Worm (Caenorhabditis elegans): Measurements from ENCODE around the gene C09G4.4.

Gene C09G4.4

DNA sequence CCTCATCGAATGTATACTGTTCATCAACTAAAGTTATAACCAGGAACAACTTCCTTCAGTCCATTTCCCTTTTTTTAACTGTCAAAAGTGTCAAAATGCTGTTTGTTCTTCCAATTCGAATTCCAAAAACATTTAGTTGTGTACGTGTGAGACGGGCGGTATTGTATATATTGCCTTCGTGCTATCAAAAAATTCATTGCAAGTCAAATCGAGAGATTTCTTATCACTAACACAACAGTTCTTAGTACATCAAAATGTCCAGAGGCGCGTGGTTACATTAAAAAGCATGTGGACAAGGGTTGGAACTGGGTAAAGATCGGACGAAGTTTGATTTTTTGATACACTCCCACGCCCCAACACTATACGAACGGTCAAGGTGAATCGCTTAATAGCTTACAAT, 15.6 kb downstream of the C09G4.4 start:
- TF ChIP-seq mdl-1 (tag; optimal IDR thresholded peaks at IDR 0.05), result peak; percentile 51 to 70
- TF ChIP-seq F13H6.1 (tag; optimal IDR thresholded peaks at IDR 0.05), result peak; percentile 26
- peak; percentile 97 for TF ChIP-seq sma-9 (GFP tag; optimal IDR thresholded peaks at IDR 0.05)
- TF ChIP-seq sma-9 (tag; optimal IDR thresholded peaks at IDR 0.05), result no peak
- TF ChIP-seq nhr-129 (tag; optimal IDR thresholded peaks at IDR 0.05), result peak; percentile 41
- peak; percentile 38 for TF ChIP-seq gmeb-1 (tag; optimal IDR thresholded peaks at IDR 0.05)
- no peak for TF ChIP-seq snpc-4 (tag; optimal IDR thresholded peaks at IDR 0.05)
- TF ChIP-seq ztf-11 (tag; optimal IDR thresholded peaks at IDR 0.05), result no peak
- peak; percentile 66 for TF ChIP-seq crh-2 (tag; optimal IDR thresholded peaks at IDR 0.05)
- no peak for TF ChIP-seq lin-13 (GFP tag; optimal IDR thresholded peaks at IDR 0.05)
- TF ChIP-seq sma-3 (GFP tag; optimal IDR thresholded peaks at IDR 0.05), result peak; percentile 78
- TF ChIP-seq nhr-237 (tag; optimal IDR thresholded peaks at IDR 0.05), result no peak
- peak; percentile 73 for TF ChIP-seq fos-1 (tag; optimal IDR thresholded peaks at IDR 0.05)
- peak; percentile 58 for TF ChIP-seq nhr-25 (tag; optimal IDR thresholded peaks at IDR 0.05)
- peak; percentile 72 for TF ChIP-seq nhr-21 (tag; optimal IDR thresholded peaks at IDR 0.05)

DNA sequence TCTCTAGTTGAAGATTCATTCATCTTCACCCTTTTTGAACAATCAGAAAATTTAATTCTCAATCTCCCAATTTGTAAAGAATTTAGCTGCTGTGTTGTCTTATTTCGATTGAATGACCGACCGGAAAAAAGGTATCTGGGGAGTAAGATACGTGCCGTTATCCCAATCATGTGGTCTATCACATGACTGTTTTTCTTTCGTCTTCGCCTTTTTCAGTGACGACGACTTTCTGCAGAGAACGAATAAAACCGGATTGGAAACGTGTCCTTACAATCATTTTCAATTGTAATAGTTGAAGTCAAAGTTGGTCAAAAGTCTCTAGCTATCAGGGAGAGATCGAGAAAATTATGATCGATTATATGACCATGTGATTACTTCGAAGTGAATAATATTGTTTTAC, 16.3 kb downstream of the C09G4.4 start:
- TF ChIP-seq crh-2 (tag; optimal IDR thresholded peaks at IDR 0.05) (peak; percentile 71), ama-1 (optimal IDR thresholded peaks at IDR 0.05) (peak; percentile 44), lin-13 (GFP tag; optimal IDR thresholded peaks at IDR 0.05) (no peak), unc-62 (GFP tag; optimal IDR thresholded peaks at IDR 0.05) (no peak), ztf-1 (GFP tag; conservative IDR thresholded peaks at IDR 0.05) (no peak), fos-1 (tag; optimal IDR thresholded peaks at IDR 0.05) (peak; percentile 11), blmp-1 (tag; optimal IDR thresholded peaks at IDR 0.05; ENCODE audit: insufficient read depth) (peak; percentile 73), sem-4 (tag; optimal IDR thresholded peaks at IDR 0.05) (peak; percentile 50), egl-27 (tag; optimal IDR thresholded peaks at IDR 0.05) (peak; percentile 66), sma-9 (GFP tag; optimal IDR thresholded peaks at IDR 0.05) (peak; percentile 96), sma-9 (tag; optimal IDR thresholded peaks at IDR 0.05) (no peak), mab-5 (tag; optimal IDR thresholded peaks at IDR 0.05) (no peak), ceh-16 (tag; optimal IDR thresholded peaks at IDR 0.05) (no peak), nhr-25 (tag; optimal IDR thresholded peaks at IDR 0.05) (peak; percentile 95), F13H6.1 (tag; optimal IDR thresholded peaks at IDR 0.05) (peak; percentile 41), mdl-1 (tag; optimal IDR thresholded peaks at IDR 0.05) (peak in 1 of 2 experiments; percentile 31), nhr-6 (tag; optimal IDR thresholded peaks at IDR 0.05) (peak; percentile 76), ceh-82 (tag; optimal IDR thresholded peaks at IDR 0.05) (no peak), skn-1 (tag; optimal IDR thresholded peaks at IDR 0.05) (no peak), sma-3 (GFP tag; optimal IDR thresholded peaks at IDR 0.05) (peak; percentile 91), ZK546.5 (tag; optimal IDR thresholded peaks at IDR 0.05) (no peak), lsy-2 (tag; optimal IDR thresholded peaks at IDR 0.05) (peak in 1 of 2 experiments; percentile 58), nhr-23 (tag; optimal IDR thresholded peaks at IDR 0.05) (no peak), nhr-10 (tag; optimal IDR thresholded peaks at IDR 0.05) (no peak), gmeb-1 (tag; optimal IDR thresholded peaks at IDR 0.05) (peak; percentile 55), nhr-21 (tag; optimal IDR thresholded peaks at IDR 0.05) (peak; percentile 93), nhr-129 (tag; optimal IDR thresholded peaks at IDR 0.05) (peak; percentile 72), C34F6.9 (tag; optimal IDR thresholded peaks at IDR 0.05) (peak; percentile 17)

DNA sequence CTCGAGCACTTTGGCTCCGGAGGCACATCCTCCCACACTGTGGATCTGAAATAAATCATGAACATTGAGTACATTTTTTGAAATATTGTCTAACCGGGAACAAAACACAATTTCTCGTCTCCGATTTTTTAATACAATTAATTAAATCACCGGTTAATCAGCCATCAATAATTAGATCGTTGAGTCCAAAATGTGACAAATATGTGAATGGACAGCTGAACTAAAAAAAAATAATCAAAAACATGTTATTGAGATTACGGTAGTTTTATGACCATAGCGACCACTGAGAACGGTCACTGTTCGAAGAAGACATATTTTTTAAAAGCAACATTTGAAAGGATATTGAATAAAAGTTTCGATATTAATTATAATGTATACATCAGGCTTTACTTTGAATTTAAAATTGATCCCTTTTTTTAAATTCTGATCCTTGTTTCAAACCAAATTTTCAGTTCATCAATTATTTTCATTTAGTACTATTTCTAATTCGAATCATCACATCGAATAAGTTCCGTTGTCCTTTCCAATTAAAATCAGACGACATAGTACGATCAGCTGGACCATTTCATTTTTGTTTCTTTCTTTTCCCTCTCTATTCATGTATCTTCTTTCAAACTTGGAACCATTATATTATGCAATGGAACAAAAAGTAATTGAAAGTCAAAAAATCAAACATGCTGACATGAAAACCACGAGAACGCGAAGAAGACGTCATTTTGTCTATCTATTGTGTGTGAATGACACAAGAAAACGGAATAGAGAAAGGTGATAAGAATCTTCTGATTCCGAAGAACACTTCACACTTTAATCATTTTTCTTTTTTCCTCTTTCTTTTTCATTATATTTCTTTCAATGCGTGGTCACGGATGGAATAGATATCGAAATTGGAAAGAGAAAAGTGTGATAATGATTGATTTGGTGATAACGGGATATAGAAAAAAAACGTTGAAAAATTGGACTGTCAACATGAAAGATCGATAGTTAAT, 17.6 kb downstream of the C09G4.4 start:
- peak; percentile 94 for TF ChIP-seq sma-3 (GFP tag; optimal IDR thresholded peaks at IDR 0.05)
- peak; percentile 49 for TF ChIP-seq ztf-4 (tag; optimal IDR thresholded peaks at IDR 0.05)
- peak; percentile 69 for TF ChIP-seq sem-4 (tag; optimal IDR thresholded peaks at IDR 0.05)
- TF ChIP-seq mbf-1 (tag; optimal IDR thresholded peaks at IDR 0.05), result no peak
- TF ChIP-seq fos-1 (tag; optimal IDR thresholded peaks at IDR 0.05), result peak; percentile 99
- no peak for TF ChIP-seq aly-2 (tag; optimal IDR thresholded peaks at IDR 0.05)
- peak; percentile 96 for TF ChIP-seq sma-9 (GFP tag; optimal IDR thresholded peaks at IDR 0.05)
- TF ChIP-seq sma-9 (tag; optimal IDR thresholded peaks at IDR 0.05), result no peak
- TF ChIP-seq nhr-129 (tag; optimal IDR thresholded peaks at IDR 0.05), result peak; percentile 46
- no peak for TF ChIP-seq unc-55 (GFP tag; optimal IDR thresholded peaks at IDR 0.05)
- TF ChIP-seq ztf-1 (GFP tag; conservative IDR thresholded peaks at IDR 0.05), result no peak
- TF ChIP-seq nhr-6 (tag; optimal IDR thresholded peaks at IDR 0.05), result peak; percentile 67
- TF ChIP-seq nhr-21 (tag; optimal IDR thresholded peaks at IDR 0.05), result peak; percentile 92
- TF ChIP-seq Y55F3AM.14 (GFP tag; optimal IDR thresholded peaks at IDR 0.05), result peak; percentile 39
- no peak for TF ChIP-seq nhr-237 (tag; optimal IDR thresholded peaks at IDR 0.05)
- TF ChIP-seq mab-5 (tag; optimal IDR thresholded peaks at IDR 0.05), result peak; percentile 5
- TF ChIP-seq C34F6.9 (tag; optimal IDR thresholded peaks at IDR 0.05), result peak; percentile 16
- TF ChIP-seq ama-1 (optimal IDR thresholded peaks at IDR 0.05), result no peak
- no peak for TF ChIP-seq lin-11 (tag; optimal IDR thresholded peaks at IDR 0.05)
- peak; percentile 58 for TF ChIP-seq gmeb-1 (tag; optimal IDR thresholded peaks at IDR 0.05)
- TF ChIP-seq nhr-77 (tag; optimal IDR thresholded peaks at IDR 0.05), result no peak
- peak; percentile 60 for TF ChIP-seq F13H6.1 (tag; optimal IDR thresholded peaks at IDR 0.05)
- TF ChIP-seq lsy-2 (tag; optimal IDR thresholded peaks at IDR 0.05), result peak in 1 of 2 experiments; percentile 60
- no peak for TF ChIP-seq R02D3.7 (tag; optimal IDR thresholded peaks at IDR 0.05)
- TF ChIP-seq nhr-25 (tag; optimal IDR thresholded peaks at IDR 0.05), result peak; percentile 91
- TF ChIP-seq blmp-1 (tag; optimal IDR thresholded peaks at IDR 0.05; ENCODE audit: insufficient read depth), result peak; percentile 97
- peak; percentile 89 for TF ChIP-seq egl-27 (tag; optimal IDR thresholded peaks at IDR 0.05)
- TF ChIP-seq nhr-23 (tag; optimal IDR thresholded peaks at IDR 0.05), result no peak
- peak; percentile 89 for TF ChIP-seq crh-2 (tag; optimal IDR thresholded peaks at IDR 0.05)
- TF ChIP-seq skn-1 (tag; optimal IDR thresholded peaks at IDR 0.05), result peak; percentile 43
- peak; percentile 36 to 64 for TF ChIP-seq mdl-1 (tag; optimal IDR thresholded peaks at IDR 0.05)
